Fruit fly (Drosophila melanogaster) whole organism, wandering third instar larva: ENCODE data around the gene Pp2C1.

Experiments
- CrebA ChIP-seq: fragments of 200-800 bp; sonication (Bioruptor generic); optimal IDR thresholded peaks from 2 replicates; lab custom pipeline; 2016; ENCODE audit warnings: missing biosample characterization, mild to moderate bottlenecking, missing genetic modification characterization, borderline replicate concordance
- Rel ChIP-seq, 2 experiments: fragments of 200-800 bp; sonication (Bioruptor generic) in 1 of 2; optimal IDR thresholded peaks; 2 replicates in 1 of 2; 3 replicates in 1 of 2; lab custom pipeline; 2016 to 2019; ENCODE audit warnings: mild to moderate bottlenecking in 2 of 2, missing biosample characterization in 2 of 2, missing genetic modification characterization in 2 of 2, moderate library complexity in 1 of 2
- Sp1 ChIP-seq: fragments of 200-800 bp; sonication (Bioruptor generic); optimal IDR thresholded peaks from 3 replicates; lab custom pipeline; 2019; ENCODE audit warnings: missing biosample characterization, mild to moderate bottlenecking, missing genetic modification characterization, moderate library complexity
- br ChIP-seq: fragments of 200-800 bp; sonication (Bioruptor generic); optimal IDR thresholded peaks from 2 replicates; lab custom pipeline; 2016; ENCODE audit warnings: missing biosample characterization, missing genetic modification characterization
- foxo ChIP-seq, 2 experiments: fragments of 200-800 bp; sonication (Bioruptor generic); optimal IDR thresholded peaks; 2 replicates in 1 of 2; 3 replicates in 1 of 2; lab custom pipeline; 2016 to 2017; ENCODE audit warnings: missing biosample characterization in 2 of 2, missing genetic modification characterization in 2 of 2
- h ChIP-seq: fragments of 200-800 bp; sonication (Bioruptor generic); optimal IDR thresholded peaks from 3 replicates; lab custom pipeline; 2016; ENCODE audit warnings: missing biosample characterization, mild to moderate bottlenecking, missing genetic modification characterization
- usp ChIP-seq: fragments of >200 bp; optimal IDR thresholded peaks from 2 replicates; lab custom pipeline; 2017; ENCODE audit warnings: missing biosample characterization, missing genetic modification characterization

- TF ChIP-seq usp (GFP tag; lab: Kevin White, UChicago) (no peak), Rel (GFP tag; optimal IDR thresholded peaks at IDR 0.05; lab: Kevin White, UChicago) (no peak), Rel (tag; optimal IDR thresholded peaks at IDR 0.05; lab: Kevin White, UChicago) (no peak), h (GFP tag; lab: Kevin White, UChicago) (no peak), Sp1 (GFP tag; lab: Kevin White, UChicago) (no peak), foxo (GFP tag; optimal IDR thresholded peaks at IDR 0.05; lab: Kevin White, UChicago) (no peak), br (GFP tag; lab: Kevin White, UChicago) (no peak), CrebA (no peak)
Measured at dm6 chrX:4657896-4658295, 28.8 kb downstream of the Pp2C1 start.
